Fruit fly (Drosophila melanogaster) whole organism, embryonic: Measurements from ENCODE around the gene CG5863.

ENCODE experiments used
- Ada2b ChIP-seq: fragments of 200-800 bp; sonication (Bioruptor generic); IDR thresholded peaks from 2 replicates; pipeline ENCODE4 v1.3.6; 2022; ENCODE audit warnings: missing biosample characterization, missing genetic modification characterization
- Asciz ChIP-seq: fragments of 200-800 bp; sonication (Bioruptor generic); optimal IDR thresholded peaks from 2 replicates; lab custom pipeline; 2017; ENCODE audit warnings: missing biosample characterization, mild to moderate bottlenecking, missing genetic modification characterization, missing genetic modification reagents
- B-H1 ChIP-seq: fragments of 200-800 bp; sonication (Bioruptor generic); IDR thresholded peaks from 3 replicates; pipeline ENCODE4 v1.3.6; 2022; ENCODE audit warnings: missing biosample characterization, missing genetic modification characterization
- C15 ChIP-seq: fragments of 200-800 bp; sonication (Bioruptor generic); IDR thresholded peaks from 3 replicates; pipeline ENCODE4 v1.3.6; 2022; ENCODE audit warnings: missing biosample characterization, missing genetic modification characterization
- CG12219 ChIP-seq: fragments of 200-800 bp; sonication (Bioruptor generic); optimal IDR thresholded peaks from 3 replicates; lab custom pipeline; 2018; ENCODE audit warnings: missing biosample characterization, mild to moderate bottlenecking, missing genetic modification characterization
- CG12942 ChIP-seq: fragments of 200-800 bp; sonication (Bioruptor generic); optimal IDR thresholded peaks from 3 replicates; lab custom pipeline; 2016; ENCODE audit warnings: missing biosample characterization, missing genetic modification characterization
- CG1647 ChIP-seq: fragments of 200-800 bp; sonication (Bioruptor generic); optimal IDR thresholded peaks from 3 replicates; lab custom pipeline; 2016; ENCODE audit warnings: missing biosample characterization, missing genetic modification characterization
- CG18011 ChIP-seq: fragments of 200-800 bp; sonication (Bioruptor generic); optimal IDR thresholded peaks from 2 replicates; lab custom pipeline; 2017; ENCODE audit warnings: missing biosample characterization, missing genetic modification characterization, mild to moderate bottlenecking, moderate library complexity, missing genotype
- CG18262 ChIP-seq: fragments of 200-800 bp; optimal IDR thresholded peaks from 3 replicates; lab custom pipeline; 2019; ENCODE audit warnings: missing biosample characterization, mild to moderate bottlenecking, missing genetic modification characterization, moderate library complexity
- CG34422 ChIP-seq: fragments of 200-800 bp; sonication (Bioruptor generic); IDR thresholded peaks from 3 replicates; pipeline ENCODE4 v1.3.6; 2022; ENCODE audit warnings: missing biosample characterization, missing genetic modification characterization
- CG4282 ChIP-seq: fragments of 200-800 bp; sonication (Bioruptor generic); optimal IDR thresholded peaks from 2 replicates; lab custom pipeline; 2016; ENCODE audit warnings: missing biosample characterization, missing genetic modification characterization
- CG4404 ChIP-seq: fragments of 200-800 bp; sonication (Bioruptor generic); IDR thresholded peaks from 2 replicates; pipeline ENCODE4 v1.3.6; 2022; ENCODE audit warnings: missing biosample characterization, missing genetic modification characterization
- CG4820 ChIP-seq: fragments of 200-800 bp; sonication (Bioruptor generic); optimal IDR thresholded peaks from 3 replicates; lab custom pipeline; 2016; ENCODE audit warnings: missing biosample characterization, missing genetic modification characterization
- CG6175 ChIP-seq: fragments of 200-800 bp; sonication (Bioruptor generic); IDR thresholded peaks from 3 replicates; pipeline ENCODE4 v1.3.6; 2022; ENCODE audit warnings: missing biosample characterization, missing genetic modification characterization
- CG6689 ChIP-seq: fragments of 200-800 bp; sonication (Bioruptor generic); IDR thresholded peaks from 2 replicates; pipeline ENCODE4 v1.3.6; 2022; ENCODE audit warnings: missing biosample characterization, missing genetic modification characterization
- CG7963 ChIP-seq: fragments of 200-800 bp; sonication (Bioruptor generic); IDR thresholded peaks from 3 replicates; pipeline ENCODE4 v1.3.6; 2022; ENCODE audit warnings: missing biosample characterization, missing genetic modification characterization; ENCODE audit not compliant: partially characterized antibody
- CG8281 ChIP-seq: fragments of 200-800 bp; sonication (Bioruptor generic); optimal IDR thresholded peaks from 2 replicates; lab custom pipeline; 2018; ENCODE audit warnings: missing biosample characterization, mild to moderate bottlenecking, missing genetic modification characterization, moderate library complexity
- CG9437 ChIP-seq: fragments of 200-800 bp; sonication (Bioruptor generic); optimal IDR thresholded peaks from 2 replicates; lab custom pipeline; 2018; ENCODE audit warnings: missing biosample characterization, mild to moderate bottlenecking, missing genetic modification characterization
- CrebB ChIP-seq: fragments of 200-800 bp; sonication (Bioruptor generic); optimal IDR thresholded peaks from 3 replicates; lab custom pipeline; 2018; ENCODE audit warnings: missing biosample characterization, mild to moderate bottlenecking, missing genetic modification characterization
- Dad ChIP-seq: fragments of 200-800 bp; sonication (Bioruptor generic); optimal IDR thresholded peaks from 3 replicates; lab custom pipeline; 2016; ENCODE audit warnings: missing biosample characterization, missing genetic modification characterization
- Ets65A ChIP-seq: fragments of 200-800 bp; sonication (Bioruptor generic); peaks from one replicate; lab custom pipeline; 2016; ENCODE audit warnings: missing biosample characterization, missing genetic modification characterization
- Fer3 ChIP-seq: fragments of 200-800 bp; sonication (Bioruptor generic); optimal IDR thresholded peaks from 2 replicates; lab custom pipeline; 2018; ENCODE audit warnings: missing biosample characterization, mild to moderate bottlenecking, missing genetic modification characterization, moderate library complexity
- HLH54F ChIP-seq: fragments of 200-800 bp; sonication (Bioruptor generic); optimal IDR thresholded peaks from 3 replicates; lab custom pipeline; 2016; ENCODE audit warnings: missing biosample characterization, missing genetic modification characterization
- Hey ChIP-seq: fragments of 200-800 bp; sonication (Bioruptor generic); optimal IDR thresholded peaks from 3 replicates; lab custom pipeline; 2018; ENCODE audit warnings: missing biosample characterization, mild to moderate bottlenecking, missing genetic modification characterization
- HmgD ChIP-seq: fragments of 200-800 bp; sonication (Bioruptor generic); optimal IDR thresholded peaks from 3 replicates; lab custom pipeline; 2016; ENCODE audit warnings: missing biosample characterization, missing genetic modification characterization
- Lim3 ChIP-seq: fragments of 200-800 bp; sonication (Bioruptor generic); IDR thresholded peaks from 2 replicates; pipeline ENCODE4 v1.3.6; 2022; ENCODE audit warnings: missing biosample characterization, missing genetic modification characterization
- MTF-1 ChIP-seq: fragments of 200-800 bp; sonication (Bioruptor generic); optimal IDR thresholded peaks from 2 replicates; lab custom pipeline; 2018; ENCODE audit warnings: missing biosample characterization, mild to moderate bottlenecking, missing genetic modification characterization, borderline replicate concordance
- Mad ChIP-seq: fragments of 200-800 bp; sonication (Bioruptor generic); optimal IDR thresholded peaks from 2 replicates; lab custom pipeline; 2016; ENCODE audit warnings: missing biosample characterization, missing genetic modification characterization
- Med ChIP-seq: fragments of 200-800 bp; sonication (Bioruptor generic); peaks from one replicate; lab custom pipeline; 2016; ENCODE audit warnings: missing biosample characterization, missing genetic modification characterization, mild to moderate bottlenecking, inconsistent platforms, moderate library complexity
- Oli ChIP-seq: fragments of 200-800 bp; sonication (Bioruptor generic); optimal IDR thresholded peaks from 2 replicates; lab custom pipeline; 2018; ENCODE audit warnings: missing biosample characterization, mild to moderate bottlenecking, missing genetic modification characterization, moderate library complexity
- Xbp1 ChIP-seq: fragments of 200-800 bp; sonication (Bioruptor generic); optimal IDR thresholded peaks from 3 replicates; lab custom pipeline; 2016; ENCODE audit warnings: missing biosample characterization, mild to moderate bottlenecking, missing genetic modification characterization
- ap ChIP-seq: fragments of 200-800 bp; sonication (Bioruptor generic); IDR thresholded peaks from 2 replicates; pipeline ENCODE4 v1.3.6; 2022; ENCODE audit warnings: missing biosample characterization, missing genetic modification characterization
- ase ChIP-seq: fragments of 200-800 bp; sonication (Bioruptor generic); IDR thresholded peaks from 3 replicates; pipeline ENCODE4 v1.3.6; 2022; ENCODE audit warnings: missing biosample characterization, missing genetic modification characterization
- dmrt99B ChIP-seq: fragments of 200-800 bp; sonication (Bioruptor generic); optimal IDR thresholded peaks from 2 replicates; lab custom pipeline; 2018; ENCODE audit warnings: missing biosample characterization, mild to moderate bottlenecking, missing genetic modification characterization, moderate library complexity
- fru ChIP-seq: fragments of >200 bp; optimal IDR thresholded peaks from 2 replicates; lab custom pipeline; 2017
- gem ChIP-seq: fragments of 200-800 bp; sonication (Bioruptor generic); optimal IDR thresholded peaks from 2 replicates; lab custom pipeline; 2019; ENCODE audit warnings: missing biosample characterization, mild to moderate bottlenecking, missing genetic modification characterization, moderate library complexity
- hb ChIP-seq: fragments of 200-800 bp; sonication (Bioruptor generic); IDR thresholded peaks from 3 replicates; pipeline ENCODE4 v1.3.6; 2022; ENCODE audit warnings: missing biosample characterization, missing genetic modification characterization; ENCODE audit not compliant: partially characterized antibody
- hbn ChIP-seq: fragments of 200-800 bp; sonication (Bioruptor generic); IDR thresholded peaks from 2 replicates; pipeline ENCODE4 v1.3.6; 2022; ENCODE audit warnings: missing biosample characterization, missing genetic modification characterization; ENCODE audit not compliant: partially characterized antibody
- insv ChIP-seq, 2 experiments: fragments of 200-800 bp; sonication (Bioruptor generic); optimal IDR thresholded peaks; 3 replicates each; lab custom pipeline; 2016 to 2018; ENCODE audit warnings: missing biosample characterization in 2 of 2, missing genetic modification characterization in 2 of 2
- jing ChIP-seq: fragments of 200-800 bp; sonication (Bioruptor generic); optimal IDR thresholded peaks from 2 replicates; lab custom pipeline; 2018; ENCODE audit warnings: missing biosample characterization, mild to moderate bottlenecking, missing genetic modification characterization
- ken ChIP-seq: fragments of 200-800 bp; sonication (Bioruptor generic); IDR thresholded peaks from 3 replicates; pipeline ENCODE4 v1.3.6; 2022; ENCODE audit warnings: missing biosample characterization, missing genetic modification characterization
- knrl ChIP-seq: fragments of 200-800 bp; sonication (Bioruptor generic); IDR thresholded peaks from 3 replicates; pipeline ENCODE4 v1.3.6; 2022; ENCODE audit warnings: missing biosample characterization, missing genetic modification characterization; ENCODE audit not compliant: partially characterized antibody
- lbe ChIP-seq: fragments of 200-800 bp; sonication (Bioruptor generic); optimal IDR thresholded peaks from 2 replicates; lab custom pipeline; 2016; ENCODE audit warnings: missing biosample characterization, mild to moderate bottlenecking, missing genetic modification characterization
- odd ChIP-seq: fragments of 200-800 bp; sonication (Bioruptor generic); optimal IDR thresholded peaks from 2 replicates; lab custom pipeline; 2017; ENCODE audit warnings: missing biosample characterization, mild to moderate bottlenecking, missing genetic modification characterization
- p53 ChIP-seq: fragments of 200-800 bp; sonication (Bioruptor generic); optimal IDR thresholded peaks from 2 replicates; lab custom pipeline; 2016; ENCODE audit warnings: missing biosample characterization, missing genetic modification characterization
- pho ChIP-seq: fragments of 200-800 bp; sonication (Bioruptor generic); optimal IDR thresholded peaks from 2 replicates; lab custom pipeline; 2016; ENCODE audit warnings: missing biosample characterization, missing genetic modification characterization
- schlank ChIP-seq: fragments of 200-800 bp; sonication (Bioruptor generic); optimal IDR thresholded peaks from 2 replicates; lab custom pipeline; 2018; ENCODE audit warnings: missing biosample characterization, mild to moderate bottlenecking, missing genetic modification characterization
- tll ChIP-seq, 2 experiments: fragments of 200-800 bp in 1 of 2; fragments of >200 bp in 1 of 2; sonication (Bioruptor generic) in 1 of 2; optimal IDR thresholded peaks; 2 replicates each; lab custom pipeline; 2017 to 2019; ENCODE audit warnings: missing biosample characterization in 2 of 2, missing genetic modification characterization in 2 of 2, mild to moderate bottlenecking in 1 of 2, moderate library complexity in 1 of 2
- twi ChIP-seq: fragments of 200-800 bp; optimal IDR thresholded peaks from 2 replicates; lab custom pipeline; 2019; ENCODE audit warnings: missing biosample characterization, mild to moderate bottlenecking, missing genetic modification characterization, moderate library complexity
- unpg ChIP-seq: fragments of 200-800 bp; sonication (Bioruptor generic); optimal IDR thresholded peaks from 3 replicates; lab custom pipeline; 2018; ENCODE audit warnings: missing biosample characterization, mild to moderate bottlenecking, missing genetic modification characterization, moderate library complexity
- zfh1 ChIP-seq: fragments of 200-800 bp; sonication (Bioruptor generic); IDR thresholded peaks from 3 replicates; pipeline ENCODE4 v1.3.6; 2022; ENCODE audit warnings: missing biosample characterization, missing genetic modification characterization

CG5863 gene

DNA sequence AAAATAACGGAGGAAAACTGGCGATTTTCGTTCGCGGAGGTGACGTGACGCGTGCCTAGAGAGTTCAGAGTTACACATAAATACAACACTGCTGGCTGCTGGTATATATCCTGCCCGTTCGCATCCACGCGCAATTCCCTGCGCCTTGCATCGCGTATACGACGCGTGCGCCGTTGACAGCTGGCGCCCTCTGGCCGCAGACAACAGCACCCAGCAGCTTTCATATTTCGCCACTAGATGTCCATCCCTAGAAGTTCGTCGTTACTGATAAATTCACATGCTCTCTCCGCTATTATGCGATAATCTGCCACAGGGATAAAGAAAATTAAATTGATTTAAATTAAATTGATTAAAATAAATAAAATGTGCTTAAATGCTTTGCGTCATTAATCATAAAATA, 8.5 kb upstream of the CG5863 start, which contains the start of gene Sur-8 (continued):
- peak; percentile 55 for TF ChIP-seq CG1647 (GFP tag; lab: Kevin White, UChicago)
- TF ChIP-seq fru (lab: Kevin White, UChicago), result no peak
- peak; percentile 12 for TF ChIP-seq odd (GFP tag; lab: Kevin White, UChicago)
- peak; percentile 85 for TF ChIP-seq Xbp1 (GFP tag; lab: Kevin White, UChicago)
- peak; percentile 52 for TF ChIP-seq CG4820 (GFP tag; lab: Kevin White, UChicago)
- TF ChIP-seq HLH54F, result peak; percentile 43
- no peak for TF ChIP-seq CG4282 (GFP tag; lab: Kevin White, UChicago)
- TF ChIP-seq ap (GFP tag; lab: Robert Waterston, UW), result peak; percentile 37; the same call in 1 of the 2 replicates
- TF ChIP-seq Mad (GFP tag; lab: Kevin White, UChicago), result peak; percentile 40
- TF ChIP-seq CG8281 (tag; lab: Kevin White, UChicago), result no peak
- no peak for TF ChIP-seq CG7963 (GFP tag; lab: Robert Waterston, UW)
- peak; percentile 19; the same call in 1 of the 3 replicates for TF ChIP-seq B-H1 (GFP tag; lab: Robert Waterston, UW)
- TF ChIP-seq CG34422, result peak; percentile 58; the same call in 2 of the 3 replicates
- no peak for TF ChIP-seq CrebB (tag; lab: Kevin White, UChicago)
- no peak for TF ChIP-seq Hey (tag; lab: Kevin White, UChicago)
- peak; percentile 49 for TF ChIP-seq Fer3
- no peak for TF ChIP-seq hb (GFP tag; lab: Robert Waterston, UW)
- TF ChIP-seq Ada2b (GFP tag; lab: Robert Waterston, UW), result peak; percentile 69
- no peak for TF ChIP-seq C15 (GFP tag; lab: Robert Waterston, UW)
- TF ChIP-seq unpg (GFP tag; lab: Kevin White, UChicago), result no peak
- peak; percentile 10 for TF ChIP-seq Dad
- peak; percentile 86 for TF ChIP-seq zfh1 (GFP tag; lab: Robert Waterston, UW)
- peak; percentile 92 for TF ChIP-seq Ets65A (GFP tag; lab: Kevin White, UChicago)
- peak; percentile 9 for TF ChIP-seq p53 (GFP tag; lab: Kevin White, UChicago)
- peak; percentile 25 for TF ChIP-seq CG18011 (GFP tag; lab: Kevin White, UChicago)
- no peak for TF ChIP-seq CG18262 (tag; lab: Kevin White, UChicago)
- TF ChIP-seq CG6689 (GFP tag; lab: Robert Waterston, UW), result peak; percentile 45; the same call in 1 of the 2 replicates
- TF ChIP-seq Med (GFP tag; lab: Kevin White, UChicago), result peak; percentile 99
- TF ChIP-seq CG6175 (GFP tag; lab: Robert Waterston, UW), result peak; percentile 51; the same call in 2 of the 3 replicates
- no peak for TF ChIP-seq CG4404
- no peak for TF ChIP-seq Lim3 (GFP tag; lab: Robert Waterston, UW)
- TF ChIP-seq ase (GFP tag; lab: Robert Waterston, UW), result peak; percentile 61; the same call in 2 of the 3 replicates
- TF ChIP-seq gem, result peak; percentile 56
- TF ChIP-seq Asciz, result no peak
- no peak for TF ChIP-seq hbn (GFP tag; lab: Robert Waterston, UW)
- TF ChIP-seq ken, result peak; percentile 83
- no peak for TF ChIP-seq insv (GFP tag; optimal IDR thresholded peaks at IDR 0.05; lab: Kevin White, UChicago)
- TF ChIP-seq pho (GFP tag; lab: Kevin White, UChicago), result peak; percentile 1
- TF ChIP-seq MTF-1 (GFP tag; lab: Kevin White, UChicago), result peak; percentile 78
- TF ChIP-seq CG12219, result peak; percentile 43
- no peak for TF ChIP-seq CG9437
- TF ChIP-seq jing, result no peak
- TF ChIP-seq CG12942 (GFP tag; lab: Kevin White, UChicago), result peak; percentile 40
- TF ChIP-seq HmgD, result peak; percentile 46
- peak; percentile 42; the same call in 2 of the 3 replicates for TF ChIP-seq knrl (GFP tag; lab: Robert Waterston, UW)
- TF ChIP-seq tll (GFP tag; optimal IDR thresholded peaks at IDR 0.05; lab: Kevin White, UChicago), result no peak
- no peak for TF ChIP-seq twi (tag; lab: Kevin White, UChicago)
- peak; percentile 28 for TF ChIP-seq Oli (tag; lab: Kevin White, UChicago)
- peak; percentile 55 for TF ChIP-seq dmrt99B (tag; lab: Kevin White, UChicago)
- no peak for TF ChIP-seq lbe (GFP tag; lab: Kevin White, UChicago)
- no peak for TF ChIP-seq schlank (tag; lab: Kevin White, UChicago)
